Fruit fly (Drosophila melanogaster) whole organism, prepupa: ENCODE data around the gene Tpt.

ENCODE experiments used
- Blimp-1 ChIP-seq: fragments of 200-800 bp; sonication (Bioruptor generic); optimal IDR thresholded peaks from 3 replicates; lab custom pipeline; 2017; ENCODE audit warnings: missing biosample characterization, missing genetic modification characterization, mild to moderate bottlenecking, moderate library complexity, missing genetic modification reagents
- CG10631 ChIP-seq: fragments of 200-800 bp; sonication (Bioruptor generic); optimal IDR thresholded peaks from 2 replicates; lab custom pipeline; 2016; ENCODE audit warnings: missing biosample characterization, missing genetic modification characterization
- CG11294 ChIP-seq: fragments of 200-800 bp; sonication (Bioruptor generic); IDR thresholded peaks from 2 replicates; pipeline ENCODE4 v1.3.6; 2022; ENCODE audit warnings: missing biosample characterization, missing genetic modification characterization
- CG11762 ChIP-seq: fragments of 200-800 bp; sonication (Bioruptor generic); optimal IDR thresholded peaks from 3 replicates; lab custom pipeline; 2016; ENCODE audit warnings: missing biosample characterization, missing genetic modification characterization; ENCODE audit not compliant: insufficient read depth
- CG16779 ChIP-seq: fragments of 200-800 bp; sonication (Bioruptor generic); optimal IDR thresholded peaks from 3 replicates; lab custom pipeline; 2017; ENCODE audit warnings: missing biosample characterization, mild to moderate bottlenecking, missing genetic modification characterization
- CG3032 ChIP-seq: fragments of 200-800 bp; optimal IDR thresholded peaks from 2 replicates; lab custom pipeline; 2019; ENCODE audit warnings: missing biosample characterization, mild to moderate bottlenecking, missing genetic modification characterization, moderate library complexity
- CG31627 ChIP-seq: fragments of 200-800 bp; sonication (Bioruptor generic); optimal IDR thresholded peaks from 3 replicates; lab custom pipeline; 2016; ENCODE audit warnings: missing biosample characterization, missing genetic modification characterization
- CG34406 ChIP-seq: fragments of 200-800 bp; sonication (Bioruptor generic); optimal IDR thresholded peaks from 3 replicates; lab custom pipeline; 2016; ENCODE audit warnings: missing biosample characterization, missing genetic modification characterization
- CG3919 ChIP-seq: fragments of 200-800 bp; sonication (Bioruptor generic); optimal IDR thresholded peaks from 3 replicates; lab custom pipeline; 2016; ENCODE audit warnings: missing biosample characterization, missing genetic modification characterization
- CG4318 ChIP-seq: fragments of 200-800 bp; sonication (Bioruptor generic); optimal IDR thresholded peaks from 3 replicates; lab custom pipeline; 2017; ENCODE audit warnings: missing biosample characterization, mild to moderate bottlenecking, missing genetic modification characterization
- CG6276 ChIP-seq: fragments of 200-800 bp; sonication (Bioruptor generic); optimal IDR thresholded peaks from 2 replicates; lab custom pipeline; 2017; ENCODE audit warnings: missing biosample characterization, mild to moderate bottlenecking, missing genetic modification characterization
- CG6792 ChIP-seq: fragments of 200-800 bp; sonication (Bioruptor generic); optimal IDR thresholded peaks from 3 replicates; lab custom pipeline; 2016; ENCODE audit warnings: missing biosample characterization, missing genetic modification characterization
- CG6808 ChIP-seq: fragments of 200-800 bp; sonication (Bioruptor generic); optimal IDR thresholded peaks from 3 replicates; lab custom pipeline; 2017; ENCODE audit warnings: missing biosample characterization, missing genetic modification characterization, mild to moderate bottlenecking, moderate library complexity, missing genetic modification reagents
- CG6854 ChIP-seq: fragments of 200-800 bp; sonication (Bioruptor generic); optimal IDR thresholded peaks from 2 replicates; lab custom pipeline; 2017; ENCODE audit warnings: missing biosample characterization, mild to moderate bottlenecking, missing genetic modification characterization
- CG7368 ChIP-seq: fragments of 200-800 bp; sonication (Bioruptor generic); optimal IDR thresholded peaks from 3 replicates; lab custom pipeline; 2016; ENCODE audit warnings: missing biosample characterization, missing genetic modification characterization
- CG8119 ChIP-seq: fragments of 200-800 bp; sonication (Bioruptor generic); IDR thresholded peaks from 3 replicates; pipeline ENCODE4 v1.3.6; 2022; ENCODE audit warnings: missing biosample characterization, missing genetic modification characterization
- CG8319 ChIP-seq: fragments of 200-800 bp; sonication (Bioruptor generic); optimal IDR thresholded peaks from 3 replicates; lab custom pipeline; 2016; ENCODE audit warnings: missing biosample characterization, missing genetic modification characterization
- CG8632 ChIP-seq: fragments of 200-800 bp; sonication (Bioruptor generic); optimal IDR thresholded peaks from 3 replicates; lab custom pipeline; 2016; ENCODE audit warnings: missing biosample characterization, missing genetic modification characterization
- CG9139 ChIP-seq: fragments of 200-800 bp; sonication (Bioruptor generic); optimal IDR thresholded peaks from 3 replicates; lab custom pipeline; 2017; ENCODE audit warnings: missing biosample characterization, mild to moderate bottlenecking, missing genetic modification characterization
- Eip75B ChIP-seq: fragments of 200-800 bp; sonication (Bioruptor generic); optimal IDR thresholded peaks from 3 replicates; lab custom pipeline; 2016; ENCODE audit warnings: missing biosample characterization, missing genetic modification characterization
- Eip78C ChIP-seq: fragments of 200-800 bp; sonication (Bioruptor generic); peaks from one replicate; lab custom pipeline; 2016; ENCODE audit warnings: missing biosample characterization, missing genetic modification characterization
- Ets21C ChIP-seq: fragments of 200-800 bp; sonication (Bioruptor generic); optimal IDR thresholded peaks from 3 replicates; lab custom pipeline; 2016; ENCODE audit warnings: missing biosample characterization, missing genetic modification characterization
- Ets96B ChIP-seq: fragments of 200-800 bp; optimal IDR thresholded peaks from 2 replicates; lab custom pipeline; 2019; ENCODE audit warnings: missing biosample characterization, mild to moderate bottlenecking, missing genetic modification characterization, moderate library complexity
- Gug ChIP-seq: fragments of 200-800 bp; sonication (Bioruptor generic); IDR thresholded peaks from 2 replicates; pipeline ENCODE4 v1.3.6; 2022; ENCODE audit warnings: missing biosample characterization, missing genetic modification characterization
- Hr38 ChIP-seq: sonication (Bioruptor generic); optimal IDR thresholded peaks from 2 replicates; lab custom pipeline; 2016; ENCODE audit warnings: missing biosample characterization, missing genetic modification characterization
- Hr39 ChIP-seq: fragments of 200-800 bp; sonication (Bioruptor generic); optimal IDR thresholded peaks from 2 replicates; lab custom pipeline; 2016; ENCODE audit warnings: missing biosample characterization, missing genetic modification characterization
- Hr4 ChIP-seq: fragments of 200-800 bp; sonication (Bioruptor generic); optimal IDR thresholded peaks from 3 replicates; lab custom pipeline; 2016; ENCODE audit warnings: missing biosample characterization, missing genetic modification characterization
- Lpt ChIP-seq: fragments of 200-800 bp; sonication (Bioruptor generic); optimal IDR thresholded peaks from 3 replicates; lab custom pipeline; 2016; ENCODE audit warnings: missing biosample characterization, missing genetic modification characterization
- Met ChIP-seq: fragments of 200-800 bp; sonication (Bioruptor generic); optimal IDR thresholded peaks from 3 replicates; lab custom pipeline; 2016; ENCODE audit warnings: missing biosample characterization, missing genetic modification characterization
- OdsH ChIP-seq: fragments of 200-800 bp; sonication (Bioruptor generic); optimal IDR thresholded peaks from 3 replicates; lab custom pipeline; 2016; ENCODE audit warnings: missing biosample characterization, missing genetic modification characterization
- Smox ChIP-seq: fragments of 200-800 bp; sonication (Bioruptor generic); optimal IDR thresholded peaks from 3 replicates; lab custom pipeline; 2016; ENCODE audit warnings: missing biosample characterization, missing genetic modification characterization
- Sox102F ChIP-seq: fragments of 200-800 bp; sonication (Bioruptor generic); optimal IDR thresholded peaks from 2 replicates; lab custom pipeline; 2016; ENCODE audit warnings: missing biosample characterization, mild to moderate bottlenecking, missing genetic modification characterization
- Sox14 ChIP-seq: fragments of 200-800 bp; sonication (Bioruptor generic); optimal IDR thresholded peaks from 3 replicates; lab custom pipeline; 2016; ENCODE audit warnings: missing biosample characterization, missing genetic modification characterization
- Sox15 ChIP-seq: fragments of 200-800 bp; sonication (Bioruptor generic); optimal IDR thresholded peaks from 3 replicates; lab custom pipeline; 2016; ENCODE audit warnings: missing biosample characterization, missing genetic modification characterization
- achi ChIP-seq: fragments of 200-800 bp; sonication (Bioruptor generic); optimal IDR thresholded peaks from 3 replicates; lab custom pipeline; 2016; ENCODE audit warnings: missing biosample characterization, missing genetic modification characterization
- cyc ChIP-seq: fragments of 200-800 bp; sonication (Bioruptor generic); optimal IDR thresholded peaks from 3 replicates; lab custom pipeline; 2016; ENCODE audit warnings: missing biosample characterization, missing genetic modification characterization
- dac ChIP-seq: fragments of 200-800 bp; sonication (Bioruptor generic); optimal IDR thresholded peaks from 2 replicates; lab custom pipeline; 2017; ENCODE audit warnings: missing biosample characterization, mild to moderate bottlenecking, missing genetic modification characterization
- dsx ChIP-seq: fragments of 200-800 bp; optimal IDR thresholded peaks from 3 replicates; lab custom pipeline; 2019; ENCODE audit warnings: missing biosample characterization, mild to moderate bottlenecking, missing genetic modification characterization, moderate library complexity; ENCODE audit not compliant: poor library complexity, severe bottlenecking
- eg ChIP-seq: fragments of 200-800 bp; sonication (Bioruptor generic); IDR thresholded peaks from 3 replicates; pipeline ENCODE4 v1.3.6; 2022; ENCODE audit warnings: missing biosample characterization, missing genetic modification characterization
- esn ChIP-seq: fragments of 200-800 bp; sonication (Bioruptor generic); optimal IDR thresholded peaks from 2 replicates; lab custom pipeline; 2016; ENCODE audit warnings: missing biosample characterization, mild to moderate bottlenecking, missing genetic modification characterization, moderate library complexity
- fd59A ChIP-seq: fragments of 200-800 bp; sonication (Bioruptor generic); optimal IDR thresholded peaks from 2 replicates; lab custom pipeline; 2017; ENCODE audit warnings: missing biosample characterization, mild to moderate bottlenecking, missing genetic modification characterization, missing genetic modification reagents
- fd85E ChIP-seq: fragments of 200-800 bp; sonication (Bioruptor generic); optimal IDR thresholded peaks from 3 replicates; lab custom pipeline; 2016; ENCODE audit warnings: missing biosample characterization, missing genetic modification characterization
- fkh ChIP-seq: fragments of 200-800 bp; sonication (Bioruptor generic); optimal IDR thresholded peaks from 3 replicates; lab custom pipeline; 2017; ENCODE audit warnings: missing biosample characterization, mild to moderate bottlenecking, missing genetic modification characterization, moderate library complexity
- lz ChIP-seq: fragments of 200-800 bp; sonication (Bioruptor generic); optimal IDR thresholded peaks from 3 replicates; lab custom pipeline; 2016; ENCODE audit warnings: missing biosample characterization, missing genetic modification characterization
- net ChIP-seq: fragments of 200-800 bp; sonication (Bioruptor generic); optimal IDR thresholded peaks from 3 replicates; lab custom pipeline; 2016; ENCODE audit warnings: missing biosample characterization, missing genetic modification characterization
- pdm3 ChIP-seq: fragments of 200-800 bp; sonication (Bioruptor generic); optimal IDR thresholded peaks from 3 replicates; lab custom pipeline; 2016; ENCODE audit warnings: missing biosample characterization, missing genetic modification characterization
- salr ChIP-seq, 2 experiments: fragments of 200-800 bp; sonication (Bioruptor generic); optimal IDR thresholded peaks; 3 replicates each; lab custom pipeline; 2016 to 2018; ENCODE audit warnings: missing biosample characterization in 2 of 2, missing genetic modification characterization in 2 of 2, mild to moderate bottlenecking in 1 of 2
- spab ChIP-seq: fragments of 200-800 bp; sonication (Bioruptor generic); optimal IDR thresholded peaks from 2 replicates; lab custom pipeline; 2017; ENCODE audit warnings: missing biosample characterization, mild to moderate bottlenecking, missing genetic modification characterization, missing genetic modification reagents
- ss ChIP-seq, 2 experiments: fragments of 200-800 bp; sonication (Bioruptor generic); optimal IDR thresholded peaks; 2 replicates in 1 of 2; 3 replicates in 1 of 2; lab custom pipeline; 2017 to 2018; ENCODE audit warnings: mild to moderate bottlenecking in 2 of 2, missing biosample characterization in 2 of 2, missing genetic modification characterization in 2 of 2, moderate library complexity in 1 of 2
- svp ChIP-seq: fragments of 200-800 bp; sonication (Bioruptor generic); peaks from one replicate; lab custom pipeline; 2016; ENCODE audit warnings: missing biosample characterization, missing genetic modification characterization
- topi ChIP-seq: fragments of 200-800 bp; sonication (Bioruptor generic); optimal IDR thresholded peaks from 3 replicates; lab custom pipeline; 2016; ENCODE audit warnings: missing biosample characterization, missing genetic modification characterization
- vri ChIP-seq: fragments of 200-800 bp; sonication (Bioruptor generic); optimal IDR thresholded peaks from 3 replicates; lab custom pipeline; 2016; ENCODE audit warnings: missing biosample characterization, mild to moderate bottlenecking, missing genetic modification characterization

The Tpt gene

DNA sequence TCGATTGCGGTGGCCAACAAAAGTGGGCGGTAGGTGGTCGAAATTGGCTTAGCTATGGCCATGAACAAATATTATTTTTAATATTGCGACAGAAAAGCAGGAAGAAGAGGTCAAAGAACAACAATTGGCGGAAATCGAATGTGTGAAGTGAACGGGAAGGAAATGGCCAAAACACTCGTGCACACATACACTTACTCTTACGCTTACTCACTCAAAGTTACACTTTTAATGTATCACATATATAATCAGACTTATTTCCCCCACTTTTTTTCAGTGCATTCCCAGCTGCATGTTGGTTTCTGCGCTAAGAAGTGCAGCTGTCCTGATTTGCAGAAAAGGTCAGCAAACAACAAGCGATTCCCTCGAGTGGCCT lies 43.4 kb upstream of the Tpt start:
- TF ChIP-seq fd85E (GFP tag; lab: Kevin White, UChicago): no peak
- no peak for TF ChIP-seq fd59A (GFP tag; lab: Kevin White, UChicago)
- peak; percentile 12 for TF ChIP-seq dac (GFP tag; lab: Kevin White, UChicago)
- peak; percentile 28 for TF ChIP-seq Met (GFP tag; lab: Kevin White, UChicago)
- TF ChIP-seq eg (GFP tag; lab: Robert Waterston, UW): peak; percentile 63; the same call in 2 of the 3 replicates
- TF ChIP-seq CG8632 (GFP tag; lab: Kevin White, UChicago): peak; percentile 32
- TF ChIP-seq CG8119 (GFP tag; lab: Robert Waterston, UW): 0 out of 3 replicates have a peak, but pooled peaks have one; percentile 34
- TF ChIP-seq Ets96B (tag; lab: Kevin White, UChicago): peak; percentile 20
- TF ChIP-seq CG9139 (GFP tag; lab: Kevin White, UChicago): no peak
- TF ChIP-seq CG6808 (GFP tag; lab: Kevin White, UChicago): peak; percentile 50
- TF ChIP-seq spab (GFP tag; lab: Kevin White, UChicago): peak; percentile 15
- TF ChIP-seq CG7368 (GFP tag; lab: Kevin White, UChicago): peak; percentile 4
- peak; percentile 70 for TF ChIP-seq Hr4 (GFP tag; lab: Kevin White, UChicago)
- peak; percentile 41 for TF ChIP-seq cyc (GFP tag; lab: Kevin White, UChicago)
- TF ChIP-seq net (GFP tag; lab: Kevin White, UChicago): peak; percentile 40
- peak; percentile 55 for TF ChIP-seq lz (GFP tag; lab: Kevin White, UChicago)
- no peak for TF ChIP-seq CG16779 (tag; lab: Kevin White, UChicago)
- TF ChIP-seq Blimp-1 (GFP tag; lab: Kevin White, UChicago): no peak
- TF ChIP-seq pdm3: peak; percentile 51
- TF ChIP-seq Sox14: peak; percentile 24
- TF ChIP-seq CG6276 (GFP tag; lab: Kevin White, UChicago): peak; percentile 70
- TF ChIP-seq Eip78C (GFP tag; lab: Kevin White, UChicago): peak; percentile 91
- TF ChIP-seq Gug (GFP tag; lab: Robert Waterston, UW): peak; percentile 44; the same call in 1 of the 2 replicates
- no peak for TF ChIP-seq CG6854 (GFP tag; lab: Kevin White, UChicago)
- TF ChIP-seq ss (GFP tag; optimal IDR thresholded peaks at IDR 0.05; lab: Kevin White, UChicago): peak; percentile 11 to 42
- TF ChIP-seq Hr38 (GFP tag; lab: Kevin White, UChicago): no peak
- peak; percentile 55 for TF ChIP-seq topi
- no peak for TF ChIP-seq fkh
- TF ChIP-seq Sox15 (GFP tag; lab: Kevin White, UChicago): no peak
- TF ChIP-seq CG6792: peak; percentile 46
- TF ChIP-seq salr (GFP tag; optimal IDR thresholded peaks at IDR 0.05; lab: Kevin White, UChicago): peak in 1 of 2 experiments; percentile 44
- peak; percentile 68 for TF ChIP-seq esn
- peak; percentile 1 for TF ChIP-seq CG8319
- TF ChIP-seq CG34406 (GFP tag; lab: Kevin White, UChicago): peak; percentile 23
- no peak for TF ChIP-seq Ets21C
- TF ChIP-seq dsx (GFP tag; lab: Kevin White, UChicago): peak; percentile 39
- peak; percentile 41 for TF ChIP-seq achi
- no peak for TF ChIP-seq CG11294
- TF ChIP-seq svp: peak; percentile 86
- peak; percentile 42 for TF ChIP-seq CG31627 (GFP tag; lab: Kevin White, UChicago)
- TF ChIP-seq Lpt: peak; percentile 14
- TF ChIP-seq vri: peak; percentile 38
- peak; percentile 41 for TF ChIP-seq CG10631 (GFP tag; lab: Kevin White, UChicago)
- TF ChIP-seq Eip75B (GFP tag; lab: Kevin White, UChicago): peak; percentile 59
- no peak for TF ChIP-seq CG4318
- peak; percentile 6 for TF ChIP-seq Sox102F (GFP tag; lab: Kevin White, UChicago)
- peak; percentile 48 for TF ChIP-seq CG11762 (GFP tag; lab: Kevin White, UChicago)
- peak; percentile 24 for TF ChIP-seq CG3032 (tag; lab: Kevin White, UChicago)
- TF ChIP-seq CG3919 (GFP tag; lab: Kevin White, UChicago): peak; percentile 38
- TF ChIP-seq Hr39: peak; percentile 11
- peak; percentile 24 for TF ChIP-seq OdsH (GFP tag; lab: Kevin White, UChicago)
- TF ChIP-seq Smox (GFP tag; lab: Kevin White, UChicago): peak; percentile 53
